Worm (Caenorhabditis elegans) whole organism, L4 larva: ENCODE data around the gene R10E11.6.

Source experiments
- D1046.2 ChIP-seq: fragments of 200-800 bp; sonication (Bioruptor generic); IDR thresholded peaks from 2 replicates; pipeline ENCODE4 v1.3.6; 2022; ENCODE audit warnings: missing genetic modification characterization, missing compliant biosample characterization
- F26F4.8 ChIP-seq: fragments of 200-800 bp; sonication (Bioruptor generic); conservative IDR thresholded peaks from 2 replicates; pipeline ENCODE4 v1.3.6; 2022; ENCODE audit warnings: missing genetic modification characterization, missing compliant biosample characterization
- F37D6.2 ChIP-seq: sonication (generic microtip); optimal IDR thresholded peaks from 2 replicates; lab custom pipeline; 2016; ENCODE audit warnings: mild to moderate bottlenecking, missing genetic modification characterization, missing compliant biosample characterization
- F44E2.7 ChIP-seq: fragments of 200-800 bp; sonication (Bioruptor generic); IDR thresholded peaks from 2 replicates; pipeline ENCODE4 v2.1.2; 2022; ENCODE audit warnings: missing genetic modification characterization, missing compliant biosample characterization
- T20F7.1 ChIP-seq: fragments of 200-800 bp; sonication (Bioruptor generic); optimal IDR thresholded peaks from 2 replicates; lab custom pipeline; 2018; ENCODE audit warnings: mild to moderate bottlenecking, missing genetic modification characterization, missing compliant biosample characterization
- Y105C5A.15 ChIP-seq: fragments of 200-800 bp; sonication (Bioruptor generic); IDR thresholded peaks from 2 replicates; pipeline ENCODE4 v1.3.6; 2022; ENCODE audit warnings: missing genetic modification characterization, missing compliant biosample characterization
- aly-2 ChIP-seq: sonication (generic microtip); optimal IDR thresholded peaks from 2 replicates; lab custom pipeline; 2018; ENCODE audit warnings: missing biosample characterization, missing genetic modification characterization
- ceh-28 ChIP-seq: fragments of 150-350 bp; optimal IDR thresholded peaks from 2 replicates; lab custom pipeline; 2014; ENCODE audit warnings: missing biosample characterization, missing genetic modification reagents, missing genetic modification characterization
- ceh-32 ChIP-seq: sonication (generic microtip); optimal IDR thresholded peaks from 2 replicates; lab custom pipeline; 2016; ENCODE audit warnings: mild to moderate bottlenecking, missing genetic modification characterization, missing compliant biosample characterization; ENCODE audit not compliant: poor library complexity
- ceh-62 ChIP-seq: sonication (generic microtip); optimal IDR thresholded peaks from 2 replicates; lab custom pipeline; 2017; ENCODE audit warnings: missing biosample characterization, missing genetic modification characterization
- ces-1 ChIP-seq: fragments of 150-350 bp; sonication (generic microtip); optimal IDR thresholded peaks from 4 replicates; lab custom pipeline; 2014; ENCODE audit warnings: missing biosample characterization, missing genetic modification reagents, missing genetic modification characterization
- cey-2 ChIP-seq: sonication (generic microtip); optimal IDR thresholded peaks from 3 replicates; lab custom pipeline; 2017; ENCODE audit warnings: missing genetic modification characterization, mild to moderate bottlenecking, missing compliant biosample characterization, antibody characterized with exemption, borderline replicate concordance; ENCODE audit not compliant: insufficient read depth
- daf-16 ChIP-seq, 3 experiments: sonication (generic microtip); optimal IDR thresholded peaks; 2 replicates each; lab custom pipeline; 2016 to 2017; ENCODE audit warnings: missing genetic modification characterization in 3 of 3, missing genetic modification reagents in 3 of 3, mild to moderate bottlenecking in 2 of 3, missing compliant biosample characterization in 2 of 3, missing biosample characterization in 1 of 3, moderate library complexity in 1 of 3
- daf-19 ChIP-seq: fragments of 200-800 bp; sonication (Bioruptor generic); conservative IDR thresholded peaks from 2 replicates; pipeline ENCODE4 v1.3.6; 2022; ENCODE audit warnings: missing genetic modification characterization, missing compliant biosample characterization
- daf-8 ChIP-seq: fragments of 200-800 bp; sonication (Bioruptor generic); IDR thresholded peaks from 2 replicates; pipeline ENCODE4 v1.3.6; 2022; ENCODE audit warnings: missing genetic modification characterization, missing compliant biosample characterization
- dmd-6 ChIP-seq: fragments of 200-800 bp; sonication (Bioruptor generic); IDR thresholded peaks from 2 replicates; pipeline ENCODE4 v1.3.6; 2022; ENCODE audit warnings: missing genetic modification reagents, missing genetic modification characterization, missing compliant biosample characterization
- dmd-9 ChIP-seq: fragments of 200-800 bp; sonication (Bioruptor generic); IDR thresholded peaks from 2 replicates; pipeline ENCODE4 v1.3.6; 2022; ENCODE audit warnings: missing genetic modification reagents, missing genetic modification characterization, missing compliant biosample characterization
- duxl-1 ChIP-seq: sonication (generic microtip); optimal IDR thresholded peaks from 2 replicates; lab custom pipeline; 2016; ENCODE audit warnings: mild to moderate bottlenecking, missing genetic modification characterization, moderate library complexity, missing compliant biosample characterization; ENCODE audit not compliant: poor library complexity
- dve-1 ChIP-seq: sonication (generic microtip); optimal IDR thresholded peaks from 2 replicates; lab custom pipeline; 2017; ENCODE audit warnings: antibody characterized with exemption, mild to moderate bottlenecking, missing genetic modification characterization, missing compliant biosample characterization; ENCODE audit not compliant: insufficient read depth
- egl-43 ChIP-seq: fragments of 200-800 bp; sonication (Bioruptor generic); IDR thresholded peaks from 2 replicates; pipeline ENCODE4 v1.3.6; 2022; ENCODE audit warnings: missing genetic modification reagents, missing genetic modification characterization, missing compliant biosample characterization
- hif-1 ChIP-seq, 2 experiments: sonication (generic microtip); optimal IDR thresholded peaks; 2 replicates each; lab custom pipeline; 2016 to 2017; ENCODE audit warnings: missing compliant biosample characterization in 2 of 2, missing genetic modification characterization in 2 of 2, missing genetic modification reagents in 2 of 2, missing genotype in 2 of 2, mild to moderate bottlenecking in 1 of 2
- hlh-30 ChIP-seq: sonication (generic microtip); optimal IDR thresholded peaks from 2 replicates; lab custom pipeline; 2017; ENCODE audit warnings: antibody characterized with exemption, mild to moderate bottlenecking, missing genetic modification characterization, missing compliant biosample characterization; ENCODE audit not compliant: insufficient read depth
- lim-7 ChIP-seq: fragments of 200-800 bp; sonication (Bioruptor generic); IDR thresholded peaks from 2 replicates; pipeline ENCODE4 v1.3.6; 2022; ENCODE audit warnings: missing genetic modification characterization, missing compliant biosample characterization
- lin-15B ChIP-seq: fragments of 150-350 bp; sonication (generic microtip); optimal IDR thresholded peaks from 3 replicates; lab custom pipeline; 2014; ENCODE audit warnings: missing biosample characterization, missing genetic modification characterization
- lin-29 ChIP-seq: fragments of 200-800 bp; sonication (Bioruptor generic); IDR thresholded peaks from 2 replicates; pipeline ENCODE4 v1.3.6; 2022; ENCODE audit warnings: missing genetic modification reagents, missing genetic modification characterization, missing compliant biosample characterization
- lin-39 ChIP-seq: fragments of 150-350 bp; optimal IDR thresholded peaks from 2 replicates; lab custom pipeline; 2014; ENCODE audit warnings: missing biosample characterization, missing genetic modification reagents, missing genetic modification characterization
- lsy-2 ChIP-seq, 2 experiments: fragments of 150-350 bp in 1 of 2; sonication (generic microtip) in 1 of 2; optimal IDR thresholded peaks; 2 replicates each; lab custom pipeline; 2014 to 2017; ENCODE audit warnings: missing biosample characterization in 2 of 2, missing genetic modification characterization in 2 of 2
- madf-5 ChIP-seq, 2 experiments: fragments of 200-800 bp; sonication (Bioruptor generic); IDR thresholded peaks; 2 replicates each; pipeline ENCODE4 v1.3.6; 2022; ENCODE audit warnings: missing compliant biosample characterization in 2 of 2, missing genetic modification characterization in 2 of 2
- mdl-1 ChIP-seq, 2 experiments: fragments of 150-350 bp in 1 of 2; sonication (generic microtip) in 1 of 2; optimal IDR thresholded peaks; 2 replicates each; lab custom pipeline; 2014 to 2017; ENCODE audit warnings: missing biosample characterization in 2 of 2, missing genetic modification characterization in 2 of 2
- mep-1 ChIP-seq: fragments of 150-350 bp; sonication (generic microtip); optimal IDR thresholded peaks from 3 replicates; lab custom pipeline; 2014; ENCODE audit warnings: missing biosample characterization, missing genetic modification characterization
- mes-2 ChIP-seq: sonication (generic microtip); optimal IDR thresholded peaks from 2 replicates; lab custom pipeline; 2016; ENCODE audit warnings: missing genotype, mild to moderate bottlenecking, missing genetic modification characterization, missing compliant biosample characterization; ENCODE audit not compliant: poor library complexity, severe bottlenecking
- mxl-2 ChIP-seq: fragments of 200-800 bp; sonication (Bioruptor generic); conservative IDR thresholded peaks from 2 replicates; pipeline ENCODE4 v1.3.6; 2022; ENCODE audit warnings: missing genetic modification reagents, missing genetic modification characterization, missing compliant biosample characterization
- mxl-3 ChIP-seq: fragments of 200-800 bp; sonication (Bioruptor generic); optimal IDR thresholded peaks from 2 replicates; lab custom pipeline; 2018; ENCODE audit warnings: mild to moderate bottlenecking, missing genetic modification characterization, missing compliant biosample characterization
- nhr-11 ChIP-seq: fragments of 150-350 bp; optimal IDR thresholded peaks from 2 replicates; lab custom pipeline; 2014; ENCODE audit warnings: missing biosample characterization, missing genetic modification characterization
- nhr-237 ChIP-seq: sonication (generic microtip); optimal IDR thresholded peaks from 2 replicates; lab custom pipeline; 2017; ENCODE audit warnings: missing biosample characterization, missing genetic modification characterization
- nhr-28 ChIP-seq: fragments of 150-350 bp; optimal IDR thresholded peaks from 2 replicates; lab custom pipeline; 2014; ENCODE audit warnings: missing biosample characterization, missing genetic modification characterization
- nhr-76 ChIP-seq: fragments of 150-350 bp; optimal IDR thresholded peaks from 2 replicates; lab custom pipeline; 2014; ENCODE audit warnings: missing biosample characterization, missing genetic modification characterization
- pha-4 ChIP-seq, 2 experiments: fragments of 150-350 bp in 1 of 2; fragments of 200-800 bp in 1 of 2; sonication (Bioruptor generic) in 1 of 2; IDR thresholded peaks in 1 of 2; optimal IDR thresholded peaks in 1 of 2; 2 replicates each; pipeline versions ENCODE4 v1.3.6 to Lab custom; 2014 to 2022; ENCODE audit warnings: missing genetic modification characterization in 2 of 2, missing genetic modification reagents in 2 of 2, missing biosample characterization in 1 of 2, missing compliant biosample characterization in 1 of 2
- pqm-1 ChIP-seq: sonication (generic microtip); optimal IDR thresholded peaks from 2 replicates; lab custom pipeline; 2017; ENCODE audit warnings: missing biosample characterization, missing genetic modification characterization
- rbr-2 ChIP-seq: sonication (generic microtip); optimal IDR thresholded peaks from 2 replicates; lab custom pipeline; 2016; ENCODE audit warnings: missing genotype, missing genetic modification characterization, missing compliant biosample characterization
- saeg-2 ChIP-seq: fragments of 200-800 bp; sonication (Bioruptor generic); IDR thresholded peaks from 2 replicates; pipeline ENCODE4 v1.3.6; 2022; ENCODE audit warnings: missing genetic modification reagents, missing genetic modification characterization, missing compliant biosample characterization
- set-16 ChIP-seq: fragments of 200-800 bp; sonication (Bioruptor generic); IDR thresholded peaks from 2 replicates; pipeline ENCODE4 v1.3.6; 2022; ENCODE audit warnings: missing genetic modification reagents, missing genetic modification characterization, missing compliant biosample characterization
- skn-1 ChIP-seq: fragments of 150-350 bp; optimal IDR thresholded peaks from 2 replicates; lab custom pipeline; 2014; ENCODE audit warnings: missing biosample characterization, missing genetic modification characterization
- spr-1 ChIP-seq: sonication (generic microtip); optimal IDR thresholded peaks from 2 replicates; lab custom pipeline; 2016; ENCODE audit warnings: mild to moderate bottlenecking, missing genetic modification characterization, missing compliant biosample characterization
- tag-97 ChIP-seq: fragments of 200-800 bp; sonication (Bioruptor generic); IDR thresholded peaks from 2 replicates; pipeline ENCODE4 v1.3.6; 2022; ENCODE audit warnings: missing genetic modification characterization, missing compliant biosample characterization
- unc-130 ChIP-seq: sonication (generic microtip); optimal IDR thresholded peaks from 2 replicates; lab custom pipeline; 2016; ENCODE audit warnings: missing genetic modification reagents, missing genetic modification characterization, missing compliant biosample characterization
- ztf-11 ChIP-seq: fragments of 150-350 bp; optimal IDR thresholded peaks from 2 replicates; lab custom pipeline; 2014; ENCODE audit warnings: missing biosample characterization, missing genetic modification characterization

Gene R10E11.6

DNA sequence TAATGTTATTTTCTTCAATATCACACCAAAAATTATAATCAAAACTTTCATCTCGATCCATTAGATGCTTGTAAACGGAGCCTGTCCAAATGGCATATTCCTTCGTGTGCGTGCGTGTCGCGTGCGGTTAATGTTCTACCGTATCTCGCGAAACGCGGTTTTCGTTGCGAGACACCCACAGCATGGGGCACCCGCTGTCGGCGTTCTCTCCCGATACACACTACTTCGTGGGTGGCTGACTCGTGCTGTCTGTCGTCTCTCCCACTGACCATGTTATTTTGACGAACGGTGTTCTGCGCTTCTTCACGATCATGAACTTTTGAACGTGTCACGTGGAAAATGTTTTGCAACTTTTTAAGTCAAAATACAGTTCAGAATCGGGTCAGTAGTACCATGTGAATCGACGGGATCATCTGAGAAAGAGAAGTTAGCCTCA, 17.3 kb upstream of the R10E11.6 start (continued):
- TF ChIP-seq lin-15B (tag; lab: Kevin White, UChicago) (no peak), lim-7 (GFP tag; lab: Robert Waterston, UW) (peak; percentile 65), pha-4 (GFP tag; IDR thresholded peaks at IDR 0.05; lab: Robert Waterston, UW) (peak; percentile 98), pha-4 (tag; optimal IDR thresholded peaks at IDR 0.05; lab: Kevin White, UChicago) (no peak), nhr-11 (tag; lab: Kevin White, UChicago) (peak; percentile 99), mdl-1 (tag; optimal IDR thresholded peaks at IDR 0.05; lab: Kevin White, UChicago) (peak; percentile 97 to 99), mxl-2 (GFP tag; lab: Robert Waterston, UW) (peak; percentile 93), spr-1 (tag; lab: Kevin White, UChicago) (peak; percentile 95), F26F4.8 (GFP tag; lab: Robert Waterston, UW) (no peak), T20F7.1 (GFP tag; lab: Kevin White, UChicago) (peak; percentile 92), hif-1 (tag; optimal IDR thresholded peaks at IDR 0.05; lab: Kevin White, UChicago) (peak; percentile 81 to 96), duxl-1 (peak; percentile 96), set-16 (GFP tag; lab: Robert Waterston, UW) (peak; percentile 91), skn-1 (peak; percentile 71), ceh-62 (tag; lab: Kevin White, UChicago) (no peak), dmd-9 (peak; percentile 94), pqm-1 (tag; lab: Kevin White, UChicago) (peak; percentile 33), mxl-3 (GFP tag; lab: Kevin White, UChicago) (peak; percentile 99), dve-1 (tag; lab: Kevin White, UChicago) (peak; percentile 99), F37D6.2 (tag; lab: Kevin White, UChicago) (peak; percentile 95), rbr-2 (peak; percentile 98), egl-43 (GFP tag; lab: Robert Waterston, UW) (peak; percentile 98), daf-19 (peak; percentile 83), madf-5 (GFP tag; IDR thresholded peaks at IDR 0.05; lab: Robert Waterston, UW) (peak; percentile 80 to 90; a peak in 2 of 4 replicates), ceh-32 (tag; lab: Kevin White, UChicago) (peak; percentile 75), ztf-11 (tag; lab: Kevin White, UChicago) (no peak), nhr-237 (tag; lab: Kevin White, UChicago) (peak; percentile 37), ceh-28 (tag; lab: Kevin White, UChicago) (no peak), tag-97 (GFP tag; lab: Robert Waterston, UW) (0 out of 2 replicates have a peak, but pooled peaks have one; percentile 66)

DNA sequence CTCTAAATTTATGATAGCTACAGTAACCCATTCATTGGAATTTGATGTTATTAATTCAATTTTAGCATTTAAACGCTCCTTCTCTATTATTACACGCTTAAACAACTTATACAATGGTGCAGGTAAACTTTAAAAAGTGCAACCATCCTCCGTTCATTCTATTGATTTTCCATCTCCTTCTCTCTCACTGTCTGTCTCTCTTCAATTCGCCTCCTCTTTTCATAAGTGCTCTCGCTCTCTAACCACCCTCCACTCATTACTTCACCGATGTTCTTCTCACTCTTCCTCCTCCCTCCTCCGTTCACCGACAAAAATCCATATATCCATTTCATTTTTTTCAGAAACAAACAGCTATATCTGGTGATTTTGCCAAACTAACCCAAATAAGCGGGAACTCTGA, 16.6 kb upstream of the R10E11.6 start, which contains the start of gene cbp-1:
Gene cbp-1 (plus strand): TSS at position 335 of the 400 bp plus-strand sequence.
- TF ChIP-seq lsy-2 (tag; optimal IDR thresholded peaks at IDR 0.05; lab: Kevin White, UChicago), result peak; percentile 4 to 70
- TF ChIP-seq set-16 (GFP tag; lab: Robert Waterston, UW), result no peak
- peak; percentile 63 for TF ChIP-seq mes-2 (tag; lab: Kevin White, UChicago)
- no peak for TF ChIP-seq ces-1
- no peak for TF ChIP-seq D1046.2 (GFP tag; lab: Robert Waterston, UW)
- TF ChIP-seq duxl-1, result peak; percentile 11
- TF ChIP-seq lin-29 (GFP tag; lab: Robert Waterston, UW), result no peak
- TF ChIP-seq nhr-28 (tag; lab: Kevin White, UChicago), result peak; percentile 20
- no peak for TF ChIP-seq nhr-76 (tag; lab: Kevin White, UChicago)
- TF ChIP-seq cey-2 (tag; lab: Kevin White, UChicago), result no peak
- no peak for TF ChIP-seq daf-16 (GFP tag; optimal IDR thresholded peaks at IDR 0.05; lab: Kevin White, UChicago)
- no peak for TF ChIP-seq daf-16 (tag; optimal IDR thresholded peaks at IDR 0.05; lab: Kevin White, UChicago)
- peak; percentile 8 for TF ChIP-seq hlh-30 (tag; lab: Kevin White, UChicago)
- TF ChIP-seq skn-1, result no peak
- TF ChIP-seq nhr-237 (tag; lab: Kevin White, UChicago), result no peak
- TF ChIP-seq Y105C5A.15, result no peak
- TF ChIP-seq mep-1 (tag; lab: Kevin White, UChicago), result peak; percentile 20
- TF ChIP-seq mxl-2 (GFP tag; lab: Robert Waterston, UW), result no peak
- no peak for TF ChIP-seq saeg-2
- no peak for TF ChIP-seq daf-8
- TF ChIP-seq dmd-6 (GFP tag; lab: Robert Waterston, UW), result 0 out of 2 replicates have a peak, but pooled peaks have one; percentile 11
- no peak for TF ChIP-seq tag-97 (GFP tag; lab: Robert Waterston, UW)
- TF ChIP-seq lin-39 (tag; lab: Kevin White, UChicago), result no peak
- TF ChIP-seq aly-2 (tag; lab: Kevin White, UChicago), result no peak
- TF ChIP-seq unc-130 (GFP tag; lab: Kevin White, UChicago), result no peak
- peak; percentile 11 for TF ChIP-seq ceh-28 (tag; lab: Kevin White, UChicago)
- TF ChIP-seq F44E2.7 (GFP tag; lab: Robert Waterston, UW), result no peak
- TF ChIP-seq egl-43 (GFP tag; lab: Robert Waterston, UW), result no peak
- TF ChIP-seq pqm-1 (tag; lab: Kevin White, UChicago), result no peak
